Worm (Caenorhabditis elegans): ENCODE data around the gene hach-1.

Gene hach-1

ce11 chrIII:5550193-5550592, 5.1 kb upstream of the hach-1 start:
- TF ChIP-seq zag-1 (tag; optimal IDR thresholded peaks at IDR 0.05) (no peak), nfya-1 (tag; optimal IDR thresholded peaks at IDR 0.05; ENCODE audit: insufficient read depth) (peak; percentile 28), ceh-82 (tag; optimal IDR thresholded peaks at IDR 0.05) (no peak), lsy-12 (tag; optimal IDR thresholded peaks at IDR 0.05) (no peak), fkh-10 (GFP tag; optimal IDR thresholded peaks at IDR 0.05) (no peak), ztf-4 (tag; optimal IDR thresholded peaks at IDR 0.05) (no peak)

ce11 chrIII:5550844-5551243, 4.4 kb upstream of the hach-1 start:
- TF ChIP-seq unc-39 (tag; optimal IDR thresholded peaks at IDR 0.05) (no peak), pha-4 (tag; optimal IDR thresholded peaks at IDR 0.05) (peak; percentile 25), elt-2 (tag; optimal IDR thresholded peaks at IDR 0.05) (peak; percentile 31), hmg-11 (tag; optimal IDR thresholded peaks at IDR 0.05) (no peak), nhr-43 (tag; optimal IDR thresholded peaks at IDR 0.05; ENCODE audit: poor library complexity, severe bottlenecking) (peak; percentile 34), skn-1 (tag; optimal IDR thresholded peaks at IDR 0.05) (no peak), ama-1 (optimal IDR thresholded peaks at IDR 0.05) (peak; percentile 96), egl-5 (tag; optimal IDR thresholded peaks at IDR 0.05) (no peak)

- TF ChIP-seq nhr-67 (tag; optimal IDR thresholded peaks at IDR 0.05) (no peak), elt-2 (tag; optimal IDR thresholded peaks at IDR 0.05) (peak; percentile 81), fos-1 (tag; optimal IDR thresholded peaks at IDR 0.05) (no peak), lin-15B (tag; optimal IDR thresholded peaks at IDR 0.05) (no peak), skn-1 (tag; optimal IDR thresholded peaks at IDR 0.05) (no peak), nfya-1 (tag; optimal IDR thresholded peaks at IDR 0.05; ENCODE audit: insufficient read depth) (peak; percentile 53), lsy-12 (tag; optimal IDR thresholded peaks at IDR 0.05) (no peak), mml-1 (tag; optimal IDR thresholded peaks at IDR 0.05) (no peak), fkh-10 (GFP tag; optimal IDR thresholded peaks at IDR 0.05) (no peak), ceh-9 (tag; optimal IDR thresholded peaks at IDR 0.05) (no peak), pha-4 (tag; optimal IDR thresholded peaks at IDR 0.05) (peak; percentile 85), tbx-2 (tag; optimal IDR thresholded peaks at IDR 0.05) (no peak), eor-1 (tag; optimal IDR thresholded peaks at IDR 0.05) (no peak), egl-27 (tag; optimal IDR thresholded peaks at IDR 0.05) (no peak), ceh-82 (tag; optimal IDR thresholded peaks at IDR 0.05) (no peak), pqm-1 (tag; optimal IDR thresholded peaks at IDR 0.05) (peak; percentile 92), egl-5 (tag; optimal IDR thresholded peaks at IDR 0.05) (peak; percentile 37), nhr-76 (tag; optimal IDR thresholded peaks at IDR 0.05) (no peak), jun-1 (tag; optimal IDR thresholded peaks at IDR 0.05) (peak; percentile 44), nhr-77 (tag; optimal IDR thresholded peaks at IDR 0.05) (no peak), ztf-11 (tag; optimal IDR thresholded peaks at IDR 0.05) (no peak), ztf-4 (tag; optimal IDR thresholded peaks at IDR 0.05) (no peak), lin-39 (tag; optimal IDR thresholded peaks at IDR 0.05) (peak; percentile 47), sea-2 (GFP tag; optimal IDR thresholded peaks at IDR 0.05) (no peak), nhr-23 (tag; optimal IDR thresholded peaks at IDR 0.05) (peak; percentile 58), snpc-4 (tag; optimal IDR thresholded peaks at IDR 0.05) (no peak), nhr-237 (tag; optimal IDR thresholded peaks at IDR 0.05) (no peak), nhr-28 (tag; optimal IDR thresholded peaks at IDR 0.05) (no peak), hmg-11 (tag; optimal IDR thresholded peaks at IDR 0.05) (no peak), nhr-43 (tag; optimal IDR thresholded peaks at IDR 0.05; ENCODE audit: poor library complexity, severe bottlenecking) (peak; percentile 78), ceh-28 (tag; optimal IDR thresholded peaks at IDR 0.05) (peak; percentile 27), R02D3.7 (tag; optimal IDR thresholded peaks at IDR 0.05) (peak; percentile 8), nhr-25 (tag; optimal IDR thresholded peaks at IDR 0.05) (peak; percentile 75), unc-62 (GFP tag; optimal IDR thresholded peaks at IDR 0.05) (no peak), elt-1 (tag; optimal IDR thresholded peaks at IDR 0.05) (peak; percentile 95), aly-2 (tag; optimal IDR thresholded peaks at IDR 0.05) (no peak), nhr-11 (tag; optimal IDR thresholded peaks at IDR 0.05) (no peak), zag-1 (tag; optimal IDR thresholded peaks at IDR 0.05) (no peak), elt-3 (tag; optimal IDR thresholded peaks at IDR 0.05) (no peak), ZK546.5 (tag; optimal IDR thresholded peaks at IDR 0.05) (no peak), mdl-1 (tag; optimal IDR thresholded peaks at IDR 0.05) (peak; percentile 35), ama-1 (optimal IDR thresholded peaks at IDR 0.05) (peak; percentile 87), nhr-12 (tag; optimal IDR thresholded peaks at IDR 0.05) (no peak), ceh-16 (tag; optimal IDR thresholded peaks at IDR 0.05) (no peak), unc-39 (tag; optimal IDR thresholded peaks at IDR 0.05) (no peak), daf-12 (tag; optimal IDR thresholded peaks at IDR 0.05) (no peak), fkh-2 (tag; optimal IDR thresholded peaks at IDR 0.05) (no peak)
These were observed 3.1 kb upstream of the hach-1 start, which contains the start of gene F09F7.6 for ce11 chrIII:5552072-5552667. F09F7.6 (minus strand) TSS chrIII:5552135.

Data from whole organism, L3 larva.